Worm (Caenorhabditis elegans) whole organism, L4/young adult: Measurements from ENCODE around the gene gsto-1.

Experiments used
- W03F9.2 ChIP-seq: fragments of 150-350 bp; optimal IDR thresholded peaks from 2 replicates; lab custom pipeline; 2014; ENCODE audit warnings: missing biosample characterization, missing genetic modification characterization
- dao-5 ChIP-seq: sonication (generic microtip); optimal IDR thresholded peaks from 2 replicates; lab custom pipeline; 2016; ENCODE audit warnings: missing genotype, missing genetic modification characterization, moderate library complexity, missing compliant biosample characterization
- him-1 ChIP-seq: sonication (generic microtip); optimal IDR thresholded peaks from 2 replicates; lab custom pipeline; 2016; ENCODE audit warnings: missing genotype, missing genetic modification reagents, missing genetic modification characterization, missing compliant biosample characterization

ce11 chrIII:7900733-7901132, 46.1 kb downstream of the gsto-1 start, which contains the start of gene best-24:
- TF ChIP-seq W03F9.2 (tag; lab: Kevin White, UChicago) (no peak), dao-5 (tag; lab: Kevin White, UChicago) (no peak), him-1 (tag; lab: Kevin White, UChicago) (no peak)
